Fruit fly (Drosophila melanogaster): ENCODE measurements around the gene sip1.

DNA sequence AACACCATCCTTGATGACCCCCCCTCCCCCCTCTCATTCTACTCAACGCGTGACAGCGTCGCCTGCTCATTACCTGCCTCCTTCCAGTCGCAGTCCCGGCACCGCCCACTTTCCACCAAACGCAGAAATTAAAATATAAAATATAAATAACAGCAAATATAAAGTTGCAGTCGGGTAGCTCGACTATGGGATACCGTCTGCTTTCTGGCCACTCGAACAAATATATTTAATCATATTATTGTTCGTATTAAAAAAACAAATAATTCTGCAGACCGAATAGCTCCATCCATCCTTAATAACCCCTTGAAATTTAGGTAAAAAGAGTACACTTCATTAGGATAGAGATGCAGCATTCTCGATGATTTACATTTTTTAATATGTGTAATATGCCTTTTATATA is 27.3 kb downstream of the sip1 start:
- no peak for TF ChIP-seq CG10348 (GFP tag; IDR thresholded peaks at IDR 0.05)
- no peak for TF ChIP-seq CG32121 (GFP tag; IDR thresholded peaks at IDR 0.05)
- no peak for TF ChIP-seq CG8301 (tag; optimal IDR thresholded peaks at IDR 0.05)
- TF ChIP-seq Ets98B (GFP tag; IDR thresholded peaks at IDR 0.05): no peak
- TF ChIP-seq CG8159 (tag; optimal IDR thresholded peaks at IDR 0.05): peak; percentile 33
- no peak for TF ChIP-seq CG34367 (tag; optimal IDR thresholded peaks at IDR 0.05)
